Fruit fly (Drosophila melanogaster): ENCODE data around the gene CG3842.
A peak's percentile ranks its signal among the peaks of the same experiment; 100 is the strongest.

Gene CG3842

dm6 chrX:6346926-6347367, 9.4 kb downstream of the CG3842 start, which contains the start of gene CG3847 (continued):
- TF ChIP-seq CG15336 (GFP tag; IDR thresholded peaks at IDR 0.05) = no peak
- no peak; the same call in 2 of the 3 replicates for TF ChIP-seq CG6163 (GFP tag; IDR thresholded peaks at IDR 0.05)
- no peak for TF ChIP-seq CG6792 (GFP tag; optimal IDR thresholded peaks at IDR 0.05)
- TF ChIP-seq CG8632 (GFP tag; optimal IDR thresholded peaks at IDR 0.05) = no peak
- no peak for TF ChIP-seq Lpt (GFP tag; optimal IDR thresholded peaks at IDR 0.05)
- no peak for TF ChIP-seq Ets21C (GFP tag; optimal IDR thresholded peaks at IDR 0.05)
- peak; percentile 14 for TF ChIP-seq lz (GFP tag; optimal IDR thresholded peaks at IDR 0.05)

dm6 chrX:6349231-6349630, 11.7 kb downstream of the CG3842 start:
- TF ChIP-seq Sox14 (GFP tag; optimal IDR thresholded peaks at IDR 0.05) (no peak), CG8319 (GFP tag; optimal IDR thresholded peaks at IDR 0.05) (no peak), Blimp-1 (GFP tag; optimal IDR thresholded peaks at IDR 0.05) (no peak), CG9139 (GFP tag; optimal IDR thresholded peaks at IDR 0.05) (no peak), ss (GFP tag; optimal IDR thresholded peaks at IDR 0.05) (no peak), CG31627 (GFP tag; optimal IDR thresholded peaks at IDR 0.05) (no peak), eg (GFP tag; IDR thresholded peaks at IDR 0.05) (no peak)

dm6 chrX:6350213-6350679, 12.7 kb downstream of the CG3842 start, which contains the start of the genes ND-B16.6 and kdn:
TSS of gene ND-B16.6 (minus strand) at chrX:6350401.
TSS of gene kdn (plus strand) at chrX:6350629.
- TF ChIP-seq vri (GFP tag; optimal IDR thresholded peaks at IDR 0.05) = peak; percentile 34
- peak; percentile 51 for TF ChIP-seq svp (GFP tag)
- TF ChIP-seq fd85E (GFP tag; optimal IDR thresholded peaks at IDR 0.05) = no peak
- TF ChIP-seq Sox15 (GFP tag; optimal IDR thresholded peaks at IDR 0.05) = no peak
- peak; percentile 52 for TF ChIP-seq achi (GFP tag; optimal IDR thresholded peaks at IDR 0.05)

dm6 chrX:6351917-6352768, 14.6 kb downstream of the CG3842 start:
- no peak for TF ChIP-seq CG8632 (GFP tag; optimal IDR thresholded peaks at IDR 0.05)
- peak; percentile 81 for TF ChIP-seq Eip78C (GFP tag)
- no peak for TF ChIP-seq Met (GFP tag; optimal IDR thresholded peaks at IDR 0.05)
- no peak for TF ChIP-seq CG34406 (GFP tag; optimal IDR thresholded peaks at IDR 0.05)
- TF ChIP-seq Hr4 (GFP tag; optimal IDR thresholded peaks at IDR 0.05) = no peak
- TF ChIP-seq CG6808 (GFP tag; optimal IDR thresholded peaks at IDR 0.05) = no peak
- TF ChIP-seq svp (GFP tag) = peak; percentile 60
- no peak for TF ChIP-seq CG10669 (GFP tag; optimal IDR thresholded peaks at IDR 0.05)
- TF ChIP-seq Lpt (GFP tag; optimal IDR thresholded peaks at IDR 0.05) = peak; percentile 12
- TF ChIP-seq ss (GFP tag; optimal IDR thresholded peaks at IDR 0.05) = no peak
- no peak for TF ChIP-seq net (GFP tag; optimal IDR thresholded peaks at IDR 0.05)
- no peak for TF ChIP-seq Gug (GFP tag; IDR thresholded peaks at IDR 0.05)
- TF ChIP-seq achi (GFP tag; optimal IDR thresholded peaks at IDR 0.05) = peak; percentile 6
- TF ChIP-seq cyc (GFP tag; optimal IDR thresholded peaks at IDR 0.05) = no peak
- TF ChIP-seq Hr38 (GFP tag; optimal IDR thresholded peaks at IDR 0.05) = no peak
- TF ChIP-seq CG11762 (GFP tag; optimal IDR thresholded peaks at IDR 0.05; ENCODE audit: insufficient read depth) = no peak
- peak; percentile 53 for TF ChIP-seq vri (GFP tag; optimal IDR thresholded peaks at IDR 0.05)
- peak; percentile 21 for TF ChIP-seq Eip75B (GFP tag; optimal IDR thresholded peaks at IDR 0.05)
- peak; percentile 3 for TF ChIP-seq pdm3 (GFP tag; optimal IDR thresholded peaks at IDR 0.05)
- no peak for TF ChIP-seq CG6854 (GFP tag; optimal IDR thresholded peaks at IDR 0.05)
- peak; percentile 32 for TF ChIP-seq Smox (GFP tag; optimal IDR thresholded peaks at IDR 0.05)
- 0 out of 2 replicates have a peak, but pooled peaks have one; percentile 20 for TF ChIP-seq CG15336 (GFP tag; IDR thresholded peaks at IDR 0.05)
- TF ChIP-seq CG10631 (GFP tag; optimal IDR thresholded peaks at IDR 0.05) = peak; percentile 19
- peak; percentile 12 for TF ChIP-seq esn (GFP tag; optimal IDR thresholded peaks at IDR 0.05)
- peak; percentile 33 for TF ChIP-seq CG32006 (GFP tag; optimal IDR thresholded peaks at IDR 0.05)
- peak; percentile 57; the same call in 1 of the 3 replicates for TF ChIP-seq CG6163 (GFP tag; IDR thresholded peaks at IDR 0.05)
- TF ChIP-seq lz (GFP tag; optimal IDR thresholded peaks at IDR 0.05) = no peak
- peak; percentile 35 for TF ChIP-seq Sox102F (GFP tag; optimal IDR thresholded peaks at IDR 0.05)
- peak; percentile 35 for TF ChIP-seq CG3919 (GFP tag; optimal IDR thresholded peaks at IDR 0.05)
- TF ChIP-seq eg (GFP tag; IDR thresholded peaks at IDR 0.05) = 0 out of 3 replicates have a peak, but pooled peaks have one; percentile 33
- no peak for TF ChIP-seq Sox14 (GFP tag; optimal IDR thresholded peaks at IDR 0.05)
- TF ChIP-seq acj6 (GFP tag; optimal IDR thresholded peaks at IDR 0.05) = peak; percentile 9
- no peak for TF ChIP-seq dsx (GFP tag; optimal IDR thresholded peaks at IDR 0.05; ENCODE audit: poor library complexity, severe bottlenecking)
- no peak for TF ChIP-seq OdsH (GFP tag; optimal IDR thresholded peaks at IDR 0.05)
- TF ChIP-seq CG9139 (GFP tag; optimal IDR thresholded peaks at IDR 0.05) = no peak
- TF ChIP-seq CG8319 (GFP tag; optimal IDR thresholded peaks at IDR 0.05) = no peak

Data from whole organism, prepupa.